Fruit fly (Drosophila melanogaster) whole organism, adult: ENCODE measurements around the gene mino.
"Not testable (repeated sequence)": the region's sequence is repeated elsewhere in the genome, so short reads cannot be mapped to it uniquely, and the experiment has no call there.

ENCODE experiments used
- CG11617 ChIP-seq: fragments of 200-800 bp; sonication (Bioruptor generic); optimal IDR thresholded peaks from 2 replicates; lab custom pipeline; 2017; ENCODE audit warnings: mild to moderate bottlenecking, missing biosample characterization, missing genetic modification reagents, missing genetic modification characterization
- CG14711 ChIP-seq: fragments of 200-800 bp; sonication (Bioruptor generic); optimal IDR thresholded peaks from 2 replicates; lab custom pipeline; 2018; ENCODE audit warnings: missing biosample characterization, mild to moderate bottlenecking, missing genetic modification characterization, moderate library complexity
- CG33017 ChIP-seq: fragments of 200-800 bp; sonication (Bioruptor generic); optimal IDR thresholded peaks from 2 replicates; lab custom pipeline; 2018; ENCODE audit warnings: missing biosample characterization, mild to moderate bottlenecking, missing genetic modification characterization, moderate library complexity
- CG5204 ChIP-seq: fragments of 200-800 bp; sonication (Bioruptor generic); optimal IDR thresholded peaks from 2 replicates; lab custom pipeline; 2016; ENCODE audit warnings: missing biosample characterization, missing genetic modification characterization
- Hr96 ChIP-seq: fragments of 200-800 bp; sonication (Bioruptor generic); optimal IDR thresholded peaks from 2 replicates; lab custom pipeline; 2016; ENCODE audit warnings: missing biosample characterization, missing genetic modification characterization
- cic ChIP-seq: fragments of 200-800 bp; sonication (Bioruptor generic); optimal IDR thresholded peaks from 2 replicates; lab custom pipeline; 2017; ENCODE audit warnings: missing biosample characterization, mild to moderate bottlenecking, missing genetic modification characterization, moderate library complexity
- cnc ChIP-seq, 2 experiments: fragments of >200 bp; optimal IDR thresholded peaks; 2 replicates each; lab custom pipeline; 2017
- pad ChIP-seq: fragments of 200-800 bp; sonication (Bioruptor generic); optimal IDR thresholded peaks from 3 replicates; lab custom pipeline; 2017; ENCODE audit warnings: missing biosample characterization, missing genetic modification characterization, mild to moderate bottlenecking, moderate library complexity, missing genetic modification reagents
- tj ChIP-seq: fragments of 200-800 bp; sonication (Bioruptor generic); optimal IDR thresholded peaks from 3 replicates; lab custom pipeline; 2017; ENCODE audit warnings: missing biosample characterization, mild to moderate bottlenecking, missing genetic modification characterization, moderate library complexity

Gene mino

dm6 chr3R:27959145-27959544 is 34.2 kb downstream of the mino start, which contains the start of the genes CG42487 and CG4884:
Gene CG42487 (minus strand): TSS chr3R:27959245.
Gene CG4884 (minus strand): TSS chr3R:27959245.
- not testable (repeated sequence) for TF ChIP-seq CG11617 (GFP tag; lab: Kevin White, UChicago); CG14711; Hr96 (GFP tag; lab: Kevin White, UChicago)

- TF ChIP-seq cic, pad, CG5204 (GFP tag; lab: Kevin White, UChicago): not testable (repeated sequence)
Observed at dm6 chr3R:27960473-27960872, 35.5 kb downstream of the mino start, which contains the start of gene CG31253. Gene CG31253 (minus strand): TSS chr3R:27960573.

- TF ChIP-seq tj (GFP tag; lab: Kevin White, UChicago); CG33017; cnc (optimal IDR thresholded peaks at IDR 0.05; lab: Kevin White, UChicago): not testable (repeated sequence)
Observed at dm6 chr3R:27963119-27963518, 38.1 kb downstream of the mino start, which contains the start of the genes CG31131 and CG4849. Gene CG31131 (minus strand): TSS chr3R:27963219. Gene CG4849 (plus strand): TSS chr3R:27963415.
